Worm (Caenorhabditis elegans) whole organism, young adult: ENCODE measurements around the gene nhr-97.

Experiments used
- B0019.2 ChIP-seq: fragments of 200-800 bp; sonication (Bioruptor generic); conservative IDR thresholded peaks from 2 replicates; pipeline ENCODE4 v1.3.6; 2022; ENCODE audit warnings: missing genetic modification reagents, missing genetic modification characterization, missing compliant biosample characterization
- B0035.1 ChIP-seq: sonication (generic microtip); optimal IDR thresholded peaks from 2 replicates; lab custom pipeline; 2016; ENCODE audit warnings: missing genetic modification characterization, mild to moderate bottlenecking, missing compliant biosample characterization, missing genotype, missing genetic modification reagents
- B0261.1 ChIP-seq: sonication (generic microtip); optimal IDR thresholded peaks from 2 replicates; lab custom pipeline; 2016; ENCODE audit warnings: mild to moderate bottlenecking, missing genetic modification characterization, moderate library complexity, missing compliant biosample characterization
- C06A6.2 ChIP-seq: fragments of 200-800 bp; sonication (Bioruptor generic); conservative IDR thresholded peaks from 2 replicates; pipeline ENCODE4 v1.3.6; 2022; ENCODE audit warnings: missing genetic modification characterization, missing compliant biosample characterization
- D2030.7 ChIP-seq: fragments of 200-800 bp; sonication (Bioruptor generic); IDR thresholded peaks from 2 replicates; pipeline ENCODE4 v1.3.6; 2022; ENCODE audit warnings: missing genetic modification reagents, missing genetic modification characterization, missing compliant biosample characterization
- F22D6.2 ChIP-seq: sonication (generic microtip); optimal IDR thresholded peaks from 2 replicates; lab custom pipeline; 2016; ENCODE audit warnings: mild to moderate bottlenecking, missing genetic modification characterization, missing compliant biosample characterization
- F49E8.2 ChIP-seq: sonication (generic microtip); optimal IDR thresholded peaks from 3 replicates; lab custom pipeline; 2017; ENCODE audit warnings: missing genetic modification characterization, mild to moderate bottlenecking, missing compliant biosample characterization, antibody characterized with exemption, moderate library complexity; ENCODE audit not compliant: insufficient read depth
- F55B11.4 ChIP-seq: sonication (generic microtip); optimal IDR thresholded peaks from 2 replicates; lab custom pipeline; 2016; ENCODE audit warnings: missing compliant biosample characterization, missing genetic modification characterization, borderline replicate concordance; ENCODE audit not compliant: insufficient read depth
- F57C9.4 ChIP-seq: sonication (generic microtip); optimal IDR thresholded peaks from 2 replicates; lab custom pipeline; 2017; ENCODE audit warnings: mild to moderate bottlenecking, missing genetic modification characterization, missing compliant biosample characterization
- T07F8.4 ChIP-seq: sonication (generic microtip); optimal IDR thresholded peaks from 2 replicates; lab custom pipeline; 2016; ENCODE audit warnings: mild to moderate bottlenecking, missing genetic modification characterization, moderate library complexity, missing compliant biosample characterization
- Y95B8A.8 ChIP-seq: fragments of 200-800 bp; sonication (Bioruptor generic); IDR thresholded peaks from 2 replicates; pipeline ENCODE4 v1.3.6; 2022; ENCODE audit warnings: missing genetic modification reagents, missing genetic modification characterization, missing compliant biosample characterization
- akir-1 ChIP-seq: fragments of 200-800 bp; sonication (Bioruptor generic); optimal IDR thresholded peaks from 2 replicates; lab custom pipeline; 2018; ENCODE audit warnings: mild to moderate bottlenecking, missing genetic modification characterization, moderate library complexity, missing compliant biosample characterization
- ama-1 ChIP-seq, 3 experiments: fragments of 150-350 bp in 1 of 3; sonication (generic microtip) in 2 of 3; optimal IDR thresholded peaks; 2 replicates each; lab custom pipeline; 2014 to 2018; ENCODE audit warnings: missing biosample characterization in 2 of 3, missing genetic modification characterization in 2 of 3, missing genetic modification reagents in 2 of 3
- aptf-2 ChIP-seq: fragments of 200-800 bp; sonication (Bioruptor generic); conservative IDR thresholded peaks from 2 replicates; pipeline ENCODE4 v1.3.6; 2022; ENCODE audit warnings: missing genetic modification reagents, missing genetic modification characterization, missing compliant biosample characterization
- aptf-3 ChIP-seq: fragments of 200-800 bp; sonication (Bioruptor generic); IDR thresholded peaks from 2 replicates; pipeline ENCODE4 v1.3.6; 2022; ENCODE audit warnings: missing genetic modification characterization, missing compliant biosample characterization
- atf-7 ChIP-seq: sonication (generic microtip); optimal IDR thresholded peaks from 2 replicates; lab custom pipeline; 2017; ENCODE audit warnings: mild to moderate bottlenecking, missing genetic modification characterization, missing compliant biosample characterization
- attf-3 ChIP-seq: fragments of 200-800 bp; sonication (Bioruptor generic); conservative IDR thresholded peaks from 2 replicates; pipeline ENCODE4 v1.3.6; 2022; ENCODE audit warnings: missing genetic modification reagents, missing genetic modification characterization, missing compliant biosample characterization
- bed-1 ChIP-seq: fragments of 200-800 bp; sonication (Bioruptor generic); IDR thresholded peaks from 2 replicates; pipeline ENCODE4 v1.3.6; 2022; ENCODE audit warnings: missing genetic modification reagents, missing genetic modification characterization, missing compliant biosample characterization
- cebp-1 ChIP-seq, 2 experiments: fragments of 200-800 bp in 1 of 2; sonication (Bioruptor generic) in 1 of 2; sonication (generic microtip) in 1 of 2; IDR thresholded peaks in 1 of 2; optimal IDR thresholded peaks in 1 of 2; 2 replicates each; pipeline versions ENCODE4 v1.3.6 to Lab custom; 2017 to 2022; ENCODE audit warnings: missing compliant biosample characterization in 2 of 2, missing genetic modification characterization in 2 of 2, mild to moderate bottlenecking in 1 of 2, missing genetic modification reagents in 1 of 2, moderate library complexity in 1 of 2
- cebp-2 ChIP-seq: fragments of 200-800 bp; sonication (Bioruptor generic); IDR thresholded peaks from 2 replicates; pipeline ENCODE4 v1.3.6; 2022; ENCODE audit warnings: missing genetic modification characterization, missing compliant biosample characterization
- ceh-40 ChIP-seq: fragments of 200-800 bp; sonication (Bioruptor generic); IDR thresholded peaks from 2 replicates; pipeline ENCODE4 v1.3.6; 2022; ENCODE audit warnings: missing genetic modification characterization, missing compliant biosample characterization
- ceh-79 ChIP-seq: sonication (generic microtip); optimal IDR thresholded peaks from 2 replicates; lab custom pipeline; 2017; ENCODE audit warnings: mild to moderate bottlenecking, missing genetic modification characterization, missing compliant biosample characterization
- chd-7 ChIP-seq: sonication (generic microtip); optimal IDR thresholded peaks from 2 replicates; lab custom pipeline; 2016; ENCODE audit warnings: mild to moderate bottlenecking, missing genetic modification characterization, moderate library complexity, missing compliant biosample characterization
- dpl-1 ChIP-seq: fragments of 150-350 bp; optimal IDR thresholded peaks from 2 replicates; lab custom pipeline; 2014; ENCODE audit warnings: missing biosample characterization, missing genetic modification reagents, missing genetic modification characterization
- efl-1 ChIP-seq: fragments of 150-350 bp; optimal IDR thresholded peaks from 2 replicates; lab custom pipeline; 2014; ENCODE audit warnings: missing biosample characterization, missing genetic modification reagents, missing genetic modification characterization
- egl-44 ChIP-seq: fragments of 200-800 bp; sonication (Bioruptor generic); IDR thresholded peaks from 2 replicates; pipeline ENCODE4 v1.3.6; 2022; ENCODE audit warnings: missing genetic modification reagents, missing genetic modification characterization, missing compliant biosample characterization
- egrh-3 ChIP-seq: fragments of 200-800 bp; sonication (Bioruptor generic); IDR thresholded peaks from 2 replicates; pipeline ENCODE4 v1.3.6; 2022; ENCODE audit warnings: missing genetic modification reagents, missing genetic modification characterization, missing compliant biosample characterization
- gei-17 ChIP-seq: fragments of 200-800 bp; sonication (Bioruptor generic); optimal IDR thresholded peaks from 2 replicates; lab custom pipeline; 2018; ENCODE audit warnings: mild to moderate bottlenecking, missing genetic modification characterization, missing compliant biosample characterization
- hlh-12 ChIP-seq: sonication (generic microtip); optimal IDR thresholded peaks from 2 replicates; lab custom pipeline; 2016; ENCODE audit warnings: missing genetic modification characterization, missing compliant biosample characterization
- hlh-26 ChIP-seq: fragments of 200-800 bp; sonication (Bioruptor generic); conservative IDR thresholded peaks from 2 replicates; pipeline ENCODE4 v1.3.6; 2022; ENCODE audit warnings: missing genetic modification reagents, missing genetic modification characterization, missing compliant biosample characterization
- hmg-1.2 ChIP-seq: fragments of 200-800 bp; sonication (Bioruptor generic); IDR thresholded peaks from 2 replicates; pipeline ENCODE4 v1.3.6; 2022; ENCODE audit warnings: missing genetic modification reagents, missing genetic modification characterization, missing compliant biosample characterization
- hsf-1 ChIP-seq: fragments of 200-800 bp; sonication (Bioruptor generic); IDR thresholded peaks from 2 replicates; pipeline ENCODE4 v1.3.6; 2022; ENCODE audit warnings: missing genetic modification reagents, missing genetic modification characterization, missing compliant biosample characterization
- let-526 ChIP-seq: fragments of 200-800 bp; sonication (Bioruptor generic); IDR thresholded peaks from 2 replicates; pipeline ENCODE4 v1.3.6; 2022; ENCODE audit warnings: missing genetic modification reagents, missing genetic modification characterization, missing compliant biosample characterization
- lin-26 ChIP-seq: fragments of 200-800 bp; sonication (Bioruptor generic); IDR thresholded peaks from 2 replicates; pipeline ENCODE4 v1.3.6; 2022; ENCODE audit warnings: missing genetic modification reagents, missing genetic modification characterization, missing compliant biosample characterization
- lin-54 ChIP-seq: fragments of 200-800 bp; sonication (Bioruptor generic); optimal IDR thresholded peaks from 2 replicates; lab custom pipeline; 2018; ENCODE audit warnings: mild to moderate bottlenecking, missing genetic modification characterization, missing compliant biosample characterization
- lsl-1 ChIP-seq: fragments of 200-800 bp; sonication (Bioruptor generic); optimal IDR thresholded peaks from 2 replicates; lab custom pipeline; 2018; ENCODE audit warnings: mild to moderate bottlenecking, missing genetic modification characterization, moderate library complexity, missing compliant biosample characterization
- madf-6 ChIP-seq: fragments of 200-800 bp; sonication (Bioruptor generic); IDR thresholded peaks from 2 replicates; pipeline ENCODE4 v1.3.6; 2022; ENCODE audit warnings: missing genetic modification reagents, missing genetic modification characterization, missing compliant biosample characterization
- nhr-27 ChIP-seq: fragments of 200-800 bp; sonication (Bioruptor generic); optimal IDR thresholded peaks from 2 replicates; lab custom pipeline; 2018; ENCODE audit warnings: mild to moderate bottlenecking, missing genetic modification characterization, moderate library complexity, missing compliant biosample characterization
- nhr-90 ChIP-seq: sonication (generic microtip); optimal IDR thresholded peaks from 2 replicates; lab custom pipeline; 2016; ENCODE audit warnings: missing genotype, mild to moderate bottlenecking, missing genetic modification characterization, missing compliant biosample characterization
- rcor-1 ChIP-seq: fragments of 200-800 bp; sonication (Bioruptor generic); IDR thresholded peaks from 2 replicates; pipeline ENCODE4 v1.3.6; 2022; ENCODE audit warnings: missing genetic modification reagents, missing genetic modification characterization, missing compliant biosample characterization
- sdz-38 ChIP-seq: sonication (generic microtip); optimal IDR thresholded peaks from 2 replicates; lab custom pipeline; 2016; ENCODE audit warnings: missing genotype, missing genetic modification characterization, missing compliant biosample characterization
- snpc-3.4 ChIP-seq: sonication (generic microtip); optimal IDR thresholded peaks from 2 replicates; lab custom pipeline; 2017; ENCODE audit warnings: missing genetic modification characterization, mild to moderate bottlenecking, missing compliant biosample characterization, antibody characterized with exemption, moderate library complexity, missing genotype, missing genetic modification reagents
- xnd-1 ChIP-seq: sonication (generic microtip); optimal IDR thresholded peaks from 2 replicates; lab custom pipeline; 2016; ENCODE audit warnings: missing genotype, missing genetic modification reagents, missing genetic modification characterization, missing compliant biosample characterization
- zfh-2 ChIP-seq: fragments of 200-800 bp; sonication (Bioruptor generic); conservative IDR thresholded peaks from 2 replicates; pipeline ENCODE4 v1.3.6; 2022; ENCODE audit warnings: missing genetic modification reagents, missing genetic modification characterization, missing compliant biosample characterization
- ztf-18 ChIP-seq: sonication (generic microtip); optimal IDR thresholded peaks from 2 replicates; lab custom pipeline; 2016; ENCODE audit warnings: missing genotype, mild to moderate bottlenecking, missing genetic modification characterization, missing compliant biosample characterization
- ztf-26 ChIP-seq: sonication (generic microtip); optimal IDR thresholded peaks from 2 replicates; lab custom pipeline; 2017; ENCODE audit warnings: missing genetic modification characterization, missing compliant biosample characterization
- ztf-3 ChIP-seq: fragments of 200-800 bp; sonication (Bioruptor generic); optimal IDR thresholded peaks from 2 replicates; lab custom pipeline; 2018; ENCODE audit warnings: mild to moderate bottlenecking, missing genetic modification characterization, missing compliant biosample characterization

The nhr-97 gene

ce11 chrIV:9777535-9777934 is 20.1 kb downstream of the nhr-97 start, which contains the start of gene sna-2 (continued):
- 0 out of 2 replicates have a peak, but pooled peaks have one; percentile 27 for TF ChIP-seq madf-6 (GFP tag; lab: Robert Waterston, UW)
- TF ChIP-seq hsf-1, result no peak
- no peak for TF ChIP-seq B0035.1 (tag; lab: Kevin White, UChicago)
- TF ChIP-seq hlh-12 (tag; lab: Kevin White, UChicago), result no peak
- no peak for TF ChIP-seq hlh-26
- TF ChIP-seq chd-7 (tag; lab: Kevin White, UChicago), result no peak
- TF ChIP-seq ama-1 (optimal IDR thresholded peaks at IDR 0.05; lab: Kevin White, UChicago), result no peak
- TF ChIP-seq ama-1 (GFP tag; optimal IDR thresholded peaks at IDR 0.05; lab: Kevin White, UChicago), result no peak
- TF ChIP-seq dpl-1 (GFP tag; lab: Kevin White, UChicago), result peak; percentile 60
- no peak for TF ChIP-seq Y95B8A.8
- peak; percentile 58 for TF ChIP-seq lin-54 (GFP tag; lab: Kevin White, UChicago)
- TF ChIP-seq attf-3, result no peak

- TF ChIP-seq hmg-1.2 (GFP tag; lab: Robert Waterston, UW) (peak; percentile 64; the same call in 1 of the 2 replicates), F49E8.2 (tag; lab: Kevin White, UChicago) (peak; percentile 92), F55B11.4 (no peak), aptf-2 (no peak), F22D6.2 (tag; lab: Kevin White, UChicago) (no peak), D2030.7 (GFP tag; lab: Robert Waterston, UW) (peak; percentile 94), xnd-1 (tag; lab: Kevin White, UChicago) (peak; percentile 76), C06A6.2 (no peak), efl-1 (GFP tag; lab: Kevin White, UChicago) (peak; percentile 92), cebp-2 (GFP tag; lab: Robert Waterston, UW) (no peak), lin-26 (no peak), aptf-3 (GFP tag; lab: Robert Waterston, UW) (no peak), nhr-27 (tag; lab: Kevin White, UChicago) (no peak), Y95B8A.8 (peak; percentile 75), let-526 (GFP tag; lab: Robert Waterston, UW) (no peak), ceh-79 (tag; lab: Kevin White, UChicago) (no peak), ztf-3 (no peak), ztf-26 (tag; lab: Kevin White, UChicago) (no peak), ztf-18 (tag; lab: Kevin White, UChicago) (no peak), bed-1 (GFP tag; lab: Robert Waterston, UW) (no peak), egrh-3 (GFP tag; lab: Robert Waterston, UW) (no peak), madf-6 (GFP tag; lab: Robert Waterston, UW) (peak; percentile 97), zfh-2 (GFP tag; lab: Robert Waterston, UW) (no peak), sdz-38 (no peak), nhr-90 (tag; lab: Kevin White, UChicago) (no peak), rcor-1 (GFP tag; lab: Robert Waterston, UW) (peak; percentile 88), T07F8.4 (no peak), gei-17 (GFP tag; lab: Kevin White, UChicago) (no peak), F57C9.4 (tag; lab: Kevin White, UChicago) (no peak), ceh-40 (GFP tag; lab: Robert Waterston, UW) (no peak), atf-7 (tag; lab: Kevin White, UChicago) (no peak), cebp-1 (GFP tag; IDR thresholded peaks at IDR 0.05; lab: Robert Waterston, UW) (no peak), cebp-1 (tag; optimal IDR thresholded peaks at IDR 0.05; lab: Kevin White, UChicago) (no peak), akir-1 (GFP tag; lab: Kevin White, UChicago) (no peak), egl-44 (GFP tag; lab: Robert Waterston, UW) (no peak), dpl-1 (GFP tag; lab: Kevin White, UChicago) (peak; percentile 79), snpc-3.4 (tag; lab: Kevin White, UChicago) (peak; percentile 80), lsl-1 (GFP tag; lab: Kevin White, UChicago) (peak; percentile 100), B0019.2 (GFP tag; lab: Robert Waterston, UW) (peak; percentile 91), B0261.1 (tag; lab: Kevin White, UChicago) (no peak)
Measured at ce11 chrIV:9778016-9778415, 20.6 kb downstream of the nhr-97 start, which contains the start of gene T13F2.6. T13F2.6 (plus strand) TSS chrIV:9778321.
